Worm (Caenorhabditis elegans): Measurements from ENCODE around the gene perm-1.

The perm-1 gene

ce11 chrII:7850575-7850974 is 30.0 kb upstream of the perm-1 start:
- TF ChIP-seq sox-2 (GFP tag; IDR thresholded peaks at IDR 0.05) (no peak), rnt-1 (tag; optimal IDR thresholded peaks at IDR 0.05) (peak; percentile 7), sdc-2 (tag; optimal IDR thresholded peaks at IDR 0.05) (no peak)

DNA sequence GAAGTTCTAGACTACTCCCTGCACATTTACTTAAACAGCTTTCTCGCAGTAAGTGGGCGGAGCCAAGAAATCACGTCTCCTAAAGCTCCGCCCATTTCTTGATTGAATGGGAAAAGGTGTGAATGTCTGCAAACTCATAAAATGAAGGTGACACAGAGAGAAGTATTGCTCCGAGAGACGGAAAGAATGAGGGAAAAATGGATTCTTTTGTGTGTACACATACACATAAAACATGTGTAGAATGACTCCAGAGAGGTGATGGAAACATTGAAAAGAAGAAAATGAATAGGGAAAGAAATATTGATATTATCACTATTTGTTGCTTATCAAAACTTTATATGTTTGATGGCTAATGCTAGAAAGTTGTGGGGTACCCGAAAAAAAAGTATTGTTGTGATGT is 29.1 kb upstream of the perm-1 start:
- TF ChIP-seq pros-1 (tag; optimal IDR thresholded peaks at IDR 0.05), result no peak
- peak; percentile 3 for TF ChIP-seq ceh-14 (tag; optimal IDR thresholded peaks at IDR 0.05)

DNA sequence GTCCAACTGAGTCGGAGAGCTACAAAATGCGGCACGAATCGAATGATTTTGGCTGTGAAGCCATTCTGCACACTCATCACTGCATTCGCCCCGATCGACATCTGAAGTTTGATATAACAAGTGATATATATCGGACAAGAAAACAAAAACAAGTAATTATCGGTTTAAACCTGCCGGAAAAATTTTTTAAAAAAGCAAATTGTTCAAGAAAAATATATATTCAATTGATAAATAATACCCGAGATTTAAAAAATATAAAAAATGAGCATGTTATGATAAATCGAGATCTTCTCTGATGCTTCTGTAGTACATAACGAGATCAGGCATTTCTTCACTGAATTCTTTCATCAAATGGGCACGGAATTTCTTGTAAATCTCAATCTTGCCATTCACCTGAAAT is 26.9 kb upstream of the perm-1 start, which contains the start of gene T09A5.5:
TSS of gene T09A5.5 (minus strand) at position 101 of the 400 bp plus-strand sequence.
- no peak for TF ChIP-seq elt-4 (tag; optimal IDR thresholded peaks at IDR 0.05)
- no peak for TF ChIP-seq fax-1 (tag; optimal IDR thresholded peaks at IDR 0.05)
- TF ChIP-seq ceh-45 (GFP tag; IDR thresholded peaks at IDR 0.05), result no peak
- TF ChIP-seq ceh-9 (tag; optimal IDR thresholded peaks at IDR 0.05), result no peak
- no peak for TF ChIP-seq mec-3 (tag; optimal IDR thresholded peaks at IDR 0.05; ENCODE audit: borderline replicate concordance)
- TF ChIP-seq eyg-1 (tag; optimal IDR thresholded peaks at IDR 0.05), result no peak
- TF ChIP-seq syd-9 (tag; optimal IDR thresholded peaks at IDR 0.05), result no peak
- TF ChIP-seq tbx-2 (tag; optimal IDR thresholded peaks at IDR 0.05), result no peak
- no peak for TF ChIP-seq ttx-3 (tag; optimal IDR thresholded peaks at IDR 0.05)
- no peak for TF ChIP-seq ztf-16 (tag; optimal IDR thresholded peaks at IDR 0.05)
- TF ChIP-seq pag-3 (tag; optimal IDR thresholded peaks at IDR 0.05; ENCODE audit: borderline replicate concordance), result no peak
- no peak for TF ChIP-seq ceh-18 (tag; optimal IDR thresholded peaks at IDR 0.05)
- no peak for TF ChIP-seq zip-5 (tag; optimal IDR thresholded peaks at IDR 0.05)
- no peak for TF ChIP-seq hlh-6 (tag; optimal IDR thresholded peaks at IDR 0.05)

- no peak for TF ChIP-seq F13H6.1 (tag; optimal IDR thresholded peaks at IDR 0.05)
- no peak for TF ChIP-seq pros-1 (tag; optimal IDR thresholded peaks at IDR 0.05)
- no peak for TF ChIP-seq nhr-232 (tag; optimal IDR thresholded peaks at IDR 0.05)
- TF ChIP-seq zip-5 (tag; optimal IDR thresholded peaks at IDR 0.05), result no peak
- TF ChIP-seq sox-4 (tag; optimal IDR thresholded peaks at IDR 0.05), result no peak
- no peak for TF ChIP-seq T23F11.4 (GFP tag; optimal IDR thresholded peaks at IDR 0.05)
- TF ChIP-seq unc-86 (tag; optimal IDR thresholded peaks at IDR 0.05), result no peak
- no peak for TF ChIP-seq ceh-19 (GFP tag; optimal IDR thresholded peaks at IDR 0.05)
- TF ChIP-seq Y22D7AL.16 (tag; optimal IDR thresholded peaks at IDR 0.05), result no peak
- no peak for TF ChIP-seq tbx-2 (tag; optimal IDR thresholded peaks at IDR 0.05)
- no peak for TF ChIP-seq elt-4 (tag; optimal IDR thresholded peaks at IDR 0.05)
- TF ChIP-seq hlh-13 (GFP tag; optimal IDR thresholded peaks at IDR 0.05), result no peak
- no peak for TF ChIP-seq ets-4 (tag; optimal IDR thresholded peaks at IDR 0.05)
- TF ChIP-seq pha-2 (tag; optimal IDR thresholded peaks at IDR 0.05), result no peak
- no peak for TF ChIP-seq fax-1 (tag; optimal IDR thresholded peaks at IDR 0.05)
- no peak for TF ChIP-seq lim-6 (tag; optimal IDR thresholded peaks at IDR 0.05)
- no peak for TF ChIP-seq ceh-2 (tag; optimal IDR thresholded peaks at IDR 0.05)
- TF ChIP-seq ceh-31 (tag; optimal IDR thresholded peaks at IDR 0.05), result no peak
- TF ChIP-seq sox-2 (GFP tag; IDR thresholded peaks at IDR 0.05), result no peak
Measured at ce11 chrII:7854942-7855341, 25.7 kb upstream of the perm-1 start, which contains the start of gene mdt-10. Gene mdt-10 (minus strand): TSS chrII:7855042.

ce11 chrII:7855619-7856018 is 25.0 kb upstream of the perm-1 start, which contains the start of gene mdmh-35:
Gene mdmh-35 (minus strand): TSS chrII:7855719.
- TF ChIP-seq tbx-7 (tag; optimal IDR thresholded peaks at IDR 0.05) (no peak), unc-3 (GFP tag; conservative IDR thresholded peaks at IDR 0.05) (no peak), unc-3 (tag; optimal IDR thresholded peaks at IDR 0.05) (no peak), ceh-45 (GFP tag; IDR thresholded peaks at IDR 0.05) (no peak), ceh-19 (GFP tag; optimal IDR thresholded peaks at IDR 0.05) (no peak)

Measured in whole organism, late embryonic.